Worm (Caenorhabditis elegans): Measurements from ENCODE around the gene apy-1.

The apy-1 gene

ce11 chrX:7537742-7538268 lies 31.7 kb downstream of the apy-1 start, which contains the start of gene dpy-7:
TSS of gene dpy-7 (minus strand) at chrX:7537792.
- TF ChIP-seq tbx-2 (tag; optimal IDR thresholded peaks at IDR 0.05) = no peak
- no peak for TF ChIP-seq fkh-6 (tag; optimal IDR thresholded peaks at IDR 0.05)
- TF ChIP-seq hlh-13 (GFP tag; optimal IDR thresholded peaks at IDR 0.05) = no peak
- no peak for TF ChIP-seq pha-2 (tag; optimal IDR thresholded peaks at IDR 0.05)
- no peak for TF ChIP-seq ttx-3 (tag; optimal IDR thresholded peaks at IDR 0.05)
- no peak for TF ChIP-seq odd-2 (tag; optimal IDR thresholded peaks at IDR 0.05)
- TF ChIP-seq ceh-2 (tag; optimal IDR thresholded peaks at IDR 0.05) = no peak
- no peak for TF ChIP-seq unc-42 (tag; optimal IDR thresholded peaks at IDR 0.05)
- TF ChIP-seq F13H6.1 (tag; optimal IDR thresholded peaks at IDR 0.05) = no peak
- TF ChIP-seq hlh-8 (tag; optimal IDR thresholded peaks at IDR 0.05) = no peak
- no peak for TF ChIP-seq K09A11.1 (tag; optimal IDR thresholded peaks at IDR 0.05; ENCODE audit: insufficient read depth)
- TF ChIP-seq pha-4 (tag; optimal IDR thresholded peaks at IDR 0.05) = no peak
- TF ChIP-seq zip-5 (tag; optimal IDR thresholded peaks at IDR 0.05) = no peak
- TF ChIP-seq madf-2 (tag; optimal IDR thresholded peaks at IDR 0.05) = no peak
- TF ChIP-seq ceh-48 (tag; optimal IDR thresholded peaks at IDR 0.05) = no peak

- TF ChIP-seq hlh-6 (tag; optimal IDR thresholded peaks at IDR 0.05) = peak; percentile 43
- peak; percentile 19 for TF ChIP-seq ceh-9 (tag; optimal IDR thresholded peaks at IDR 0.05)
- no peak for TF ChIP-seq fax-1 (tag; optimal IDR thresholded peaks at IDR 0.05)
Observed at ce11 chrX:7536869-7537268, 32.7 kb downstream of the apy-1 start.

- TF ChIP-seq ceh-22 (tag; optimal IDR thresholded peaks at IDR 0.05) (no peak), fax-1 (tag; optimal IDR thresholded peaks at IDR 0.05) (no peak), pha-4 (tag; optimal IDR thresholded peaks at IDR 0.05) (no peak), npax-4 (tag; optimal IDR thresholded peaks at IDR 0.05) (no peak)
Observed at ce11 chrX:7534454-7534853, 35.1 kb downstream of the apy-1 start.

ce11 chrX:7532632-7533031 lies 36.9 kb downstream of the apy-1 start, which contains the start of gene ceh-14:
TSS of gene ceh-14 (minus strand) at chrX:7532732.
- no peak for TF ChIP-seq C38D4.7 (GFP tag; optimal IDR thresholded peaks at IDR 0.05)

- TF ChIP-seq hlh-15 (tag; optimal IDR thresholded peaks at IDR 0.05) (no peak), C38D4.7 (GFP tag; optimal IDR thresholded peaks at IDR 0.05) (no peak), lim-6 (tag; optimal IDR thresholded peaks at IDR 0.05) (no peak), ceh-14 (tag; optimal IDR thresholded peaks at IDR 0.05) (no peak), ceh-24 (tag; optimal IDR thresholded peaks at IDR 0.05) (no peak), pqm-1 (tag; optimal IDR thresholded peaks at IDR 0.05) (no peak), ets-4 (tag; optimal IDR thresholded peaks at IDR 0.05) (no peak), pros-1 (tag; optimal IDR thresholded peaks at IDR 0.05) (no peak), sox-4 (tag; optimal IDR thresholded peaks at IDR 0.05) (no peak), nfya-1 (tag; optimal IDR thresholded peaks at IDR 0.05) (no peak), npax-4 (tag; optimal IDR thresholded peaks at IDR 0.05) (no peak), ceh-22 (tag; optimal IDR thresholded peaks at IDR 0.05) (no peak), nhr-11 (tag; optimal IDR thresholded peaks at IDR 0.05) (no peak), rnt-1 (tag; optimal IDR thresholded peaks at IDR 0.05) (no peak), pat-9 (tag; optimal IDR thresholded peaks at IDR 0.05) (no peak), che-1 (tag; optimal IDR thresholded peaks at IDR 0.05) (no peak), unc-42 (tag; optimal IDR thresholded peaks at IDR 0.05) (no peak), gmeb-2 (tag; optimal IDR thresholded peaks at IDR 0.05) (no peak), hlh-8 (tag; optimal IDR thresholded peaks at IDR 0.05) (no peak), ceh-2 (tag; optimal IDR thresholded peaks at IDR 0.05) (no peak)
Observed at ce11 chrX:7525271-7525670, 44.3 kb downstream of the apy-1 start, which contains the start of gene F46C8.3. TSS of gene F46C8.3 (plus strand) at chrX:7525571.
